Worm (Caenorhabditis elegans) whole organism, young adult: ENCODE results near the gene gtap-2.

Experiments used
- B0261.1 ChIP-seq: sonication (generic microtip); optimal IDR thresholded peaks from 2 replicates; lab custom pipeline; 2016; ENCODE audit warnings: mild to moderate bottlenecking, missing genetic modification characterization, moderate library complexity, missing compliant biosample characterization
- F33H1.4 ChIP-seq: fragments of 200-800 bp; sonication (Bioruptor generic); IDR thresholded peaks from 2 replicates; pipeline ENCODE4 v1.3.6; 2022; ENCODE audit warnings: missing genetic modification reagents, missing genetic modification characterization, missing compliant biosample characterization
- F37B4.10 ChIP-seq: fragments of 200-800 bp; sonication (Bioruptor generic); IDR thresholded peaks from 2 replicates; pipeline ENCODE4 v1.3.6; 2022; ENCODE audit warnings: missing genetic modification characterization, missing compliant biosample characterization
- F49E8.2 ChIP-seq: sonication (generic microtip); optimal IDR thresholded peaks from 3 replicates; lab custom pipeline; 2017; ENCODE audit warnings: missing genetic modification characterization, mild to moderate bottlenecking, missing compliant biosample characterization, antibody characterized with exemption, moderate library complexity; ENCODE audit not compliant: insufficient read depth
- K11D2.4 ChIP-seq: fragments of 200-800 bp; sonication (Bioruptor generic); IDR thresholded peaks from 2 replicates; pipeline ENCODE4 v1.3.6; 2022; ENCODE audit warnings: missing genetic modification reagents, missing genetic modification characterization, missing compliant biosample characterization
- T07F8.4 ChIP-seq: sonication (generic microtip); optimal IDR thresholded peaks from 2 replicates; lab custom pipeline; 2016; ENCODE audit warnings: mild to moderate bottlenecking, missing genetic modification characterization, moderate library complexity, missing compliant biosample characterization
- T26A5.8 ChIP-seq: sonication (generic microtip); optimal IDR thresholded peaks from 2 replicates; lab custom pipeline; 2016; ENCODE audit warnings: missing genetic modification characterization, missing compliant biosample characterization
- Y53F4B.3 ChIP-seq: fragments of 200-800 bp; sonication (Bioruptor generic); IDR thresholded peaks from 2 replicates; pipeline ENCODE4 v1.3.6; 2022; ENCODE audit warnings: missing genetic modification reagents, missing genetic modification characterization, missing compliant biosample characterization
- Y56A3A.18 ChIP-seq: fragments of 200-800 bp; sonication (Bioruptor generic); IDR thresholded peaks from 2 replicates; pipeline ENCODE4 v1.3.6; 2022; ENCODE audit warnings: missing genetic modification reagents, missing genetic modification characterization, missing compliant biosample characterization
- Y95B8A.8 ChIP-seq: fragments of 200-800 bp; sonication (Bioruptor generic); IDR thresholded peaks from 2 replicates; pipeline ENCODE4 v1.3.6; 2022; ENCODE audit warnings: missing genetic modification reagents, missing genetic modification characterization, missing compliant biosample characterization
- aptf-2 ChIP-seq: fragments of 200-800 bp; sonication (Bioruptor generic); conservative IDR thresholded peaks from 2 replicates; pipeline ENCODE4 v1.3.6; 2022; ENCODE audit warnings: missing genetic modification reagents, missing genetic modification characterization, missing compliant biosample characterization
- aptf-3 ChIP-seq: fragments of 200-800 bp; sonication (Bioruptor generic); IDR thresholded peaks from 2 replicates; pipeline ENCODE4 v1.3.6; 2022; ENCODE audit warnings: missing genetic modification characterization, missing compliant biosample characterization
- attf-5 ChIP-seq: fragments of 200-800 bp; sonication (Bioruptor generic); optimal IDR thresholded peaks from 2 replicates; lab custom pipeline; 2018; ENCODE audit warnings: mild to moderate bottlenecking, missing genetic modification characterization, missing compliant biosample characterization
- attf-6 ChIP-seq: fragments of 200-800 bp; sonication (Bioruptor generic); IDR thresholded peaks from 2 replicates; pipeline ENCODE4 v1.3.6; 2022; ENCODE audit warnings: missing genetic modification reagents, missing genetic modification characterization, missing compliant biosample characterization
- bed-1 ChIP-seq: fragments of 200-800 bp; sonication (Bioruptor generic); IDR thresholded peaks from 2 replicates; pipeline ENCODE4 v1.3.6; 2022; ENCODE audit warnings: missing genetic modification reagents, missing genetic modification characterization, missing compliant biosample characterization
- ceh-58 ChIP-seq: fragments of 200-800 bp; sonication (Bioruptor generic); IDR thresholded peaks from 2 replicates; pipeline ENCODE4 v1.3.6; 2022; ENCODE audit warnings: missing genetic modification characterization, missing compliant biosample characterization
- ceh-91 ChIP-seq: fragments of 200-800 bp; sonication (Bioruptor generic); IDR thresholded peaks from 2 replicates; pipeline ENCODE4 v1.3.6; 2022; ENCODE audit warnings: missing genetic modification reagents, missing genetic modification characterization, missing compliant biosample characterization
- die-1 ChIP-seq: sonication (generic microtip); optimal IDR thresholded peaks from 2 replicates; lab custom pipeline; 2016; ENCODE audit warnings: missing genotype, mild to moderate bottlenecking, missing genetic modification characterization, missing compliant biosample characterization
- dpl-1 ChIP-seq: fragments of 150-350 bp; optimal IDR thresholded peaks from 2 replicates; lab custom pipeline; 2014; ENCODE audit warnings: missing biosample characterization, missing genetic modification reagents, missing genetic modification characterization
- efl-1 ChIP-seq: fragments of 150-350 bp; optimal IDR thresholded peaks from 2 replicates; lab custom pipeline; 2014; ENCODE audit warnings: missing biosample characterization, missing genetic modification reagents, missing genetic modification characterization
- egl-44 ChIP-seq: fragments of 200-800 bp; sonication (Bioruptor generic); IDR thresholded peaks from 2 replicates; pipeline ENCODE4 v1.3.6; 2022; ENCODE audit warnings: missing genetic modification reagents, missing genetic modification characterization, missing compliant biosample characterization
- gei-17 ChIP-seq: fragments of 200-800 bp; sonication (Bioruptor generic); optimal IDR thresholded peaks from 2 replicates; lab custom pipeline; 2018; ENCODE audit warnings: mild to moderate bottlenecking, missing genetic modification characterization, missing compliant biosample characterization
- hmg-1.2 ChIP-seq: fragments of 200-800 bp; sonication (Bioruptor generic); IDR thresholded peaks from 2 replicates; pipeline ENCODE4 v1.3.6; 2022; ENCODE audit warnings: missing genetic modification reagents, missing genetic modification characterization, missing compliant biosample characterization
- hmg-20 ChIP-seq: fragments of 200-800 bp; sonication (Bioruptor generic); IDR thresholded peaks from 2 replicates; pipeline ENCODE4 v1.3.6; 2022; ENCODE audit warnings: missing genetic modification reagents, missing genetic modification characterization, missing compliant biosample characterization
- hrde-1 ChIP-seq: sonication (generic microtip); optimal IDR thresholded peaks from 2 replicates; lab custom pipeline; 2016; ENCODE audit warnings: missing genetic modification characterization, mild to moderate bottlenecking, missing compliant biosample characterization, moderate library complexity, missing genotype, missing genetic modification reagents, borderline replicate concordance
- lir-1 ChIP-seq: fragments of 200-800 bp; sonication (Bioruptor generic); conservative IDR thresholded peaks from 2 replicates; pipeline ENCODE4 v1.3.6; 2022; ENCODE audit warnings: missing genetic modification reagents, missing genetic modification characterization, missing compliant biosample characterization
- madf-3 ChIP-seq: fragments of 200-800 bp; sonication (Bioruptor generic); IDR thresholded peaks from 2 replicates; pipeline ENCODE4 v1.3.6; 2022; ENCODE audit warnings: missing genetic modification reagents, missing genetic modification characterization, missing compliant biosample characterization
- mcd-1 ChIP-seq: fragments of 200-800 bp; sonication (Bioruptor generic); IDR thresholded peaks from 2 replicates; pipeline ENCODE4 v1.3.6; 2022; ENCODE audit warnings: missing genetic modification reagents, missing genetic modification characterization, missing compliant biosample characterization
- mes-4 ChIP-seq: sonication (generic microtip); optimal IDR thresholded peaks from 2 replicates; lab custom pipeline; 2016; ENCODE audit warnings: missing genotype, missing genetic modification characterization, missing compliant biosample characterization
- nfya-2 ChIP-seq: fragments of 200-800 bp; sonication (Bioruptor generic); IDR thresholded peaks from 2 replicates; pipeline ENCODE4 v1.3.6; 2022; ENCODE audit warnings: missing genetic modification reagents, missing genetic modification characterization, missing compliant biosample characterization
- nfyb-1 ChIP-seq: fragments of 200-800 bp; sonication (Bioruptor generic); IDR thresholded peaks from 2 replicates; pipeline ENCODE4 v1.3.6; 2022; ENCODE audit warnings: missing genetic modification reagents, missing genetic modification characterization, missing compliant biosample characterization
- pbrm-1 ChIP-seq: fragments of 200-800 bp; sonication (Bioruptor generic); IDR thresholded peaks from 2 replicates; pipeline ENCODE4 v1.3.6; 2022; ENCODE audit warnings: missing genetic modification reagents, missing genetic modification characterization, missing compliant biosample characterization
- rec-8 ChIP-seq, 2 experiments: sonication (generic microtip); optimal IDR thresholded peaks; 2 replicates each; lab custom pipeline; 2016; ENCODE audit warnings: mild to moderate bottlenecking in 2 of 2, missing genetic modification characterization in 2 of 2, missing genetic modification reagents in 2 of 2, missing genotype in 2 of 2, missing biosample characterization in 1 of 2, missing compliant biosample characterization in 1 of 2, moderate library complexity in 1 of 2
- rpc-1 ChIP-seq, 2 experiments: fragments of 150-350 bp in 1 of 2; sonication (generic microtip) in 1 of 2; optimal IDR thresholded peaks; 2 replicates each; lab custom pipeline; 2014 to 2018; ENCODE audit warnings: missing biosample characterization in 1 of 2, missing genetic modification characterization in 1 of 2, missing genetic modification reagents in 1 of 2, missing genotype in 1 of 2
- sdz-38 ChIP-seq: sonication (generic microtip); optimal IDR thresholded peaks from 2 replicates; lab custom pipeline; 2016; ENCODE audit warnings: missing genotype, missing genetic modification characterization, missing compliant biosample characterization
- sea-2 ChIP-seq: fragments of 200-800 bp; sonication (Bioruptor generic); IDR thresholded peaks from 2 replicates; pipeline ENCODE4 v1.3.6; 2022; ENCODE audit warnings: missing genetic modification characterization, missing compliant biosample characterization
- snpc-4 ChIP-seq, 5 experiments: fragments of 150-350 bp in 1 of 5; sonication (generic microtip) in 4 of 5; optimal IDR thresholded peaks; 2 replicates each; lab custom pipeline; 2014 to 2018; ENCODE audit warnings: missing genetic modification characterization in 5 of 5, missing biosample characterization in 3 of 5, antibody characterized with exemption in 2 of 5, mild to moderate bottlenecking in 2 of 5, missing compliant biosample characterization in 2 of 5, missing genotype in 2 of 5, moderate library complexity in 2 of 5, missing genetic modification reagents in 1 of 5
- tbx-9 ChIP-seq: sonication (generic microtip); optimal IDR thresholded peaks from 2 replicates; lab custom pipeline; 2016; ENCODE audit warnings: borderline replicate concordance, missing genetic modification characterization, inconsistent platforms, missing compliant biosample characterization
- unc-130 ChIP-seq: sonication (generic microtip); optimal IDR thresholded peaks from 2 replicates; lab custom pipeline; 2016; ENCODE audit warnings: missing genetic modification reagents, missing genetic modification characterization, missing compliant biosample characterization
- zfh-2 ChIP-seq: fragments of 200-800 bp; sonication (Bioruptor generic); conservative IDR thresholded peaks from 2 replicates; pipeline ENCODE4 v1.3.6; 2022; ENCODE audit warnings: missing genetic modification reagents, missing genetic modification characterization, missing compliant biosample characterization
- ztf-26 ChIP-seq: sonication (generic microtip); optimal IDR thresholded peaks from 2 replicates; lab custom pipeline; 2017; ENCODE audit warnings: missing genetic modification characterization, missing compliant biosample characterization

The gtap-2 gene

ce11 chrIII:9765465-9765900, 42.9 kb upstream of the gtap-2 start (continued):
- TF ChIP-seq rec-8 (tag; optimal IDR thresholded peaks at IDR 0.05; lab: Kevin White, UChicago) (no peak), gei-17 (peak; percentile 90), snpc-4 (GFP tag; optimal IDR thresholded peaks at IDR 0.05; lab: Kevin White, UChicago) (peak; percentile 43), snpc-4 (tag; optimal IDR thresholded peaks at IDR 0.05; lab: Kevin White, UChicago) (peak in 3 of 4 experiments; percentile 57 to 84 (median 83)), F37B4.10 (peak; percentile 94; the same call in 1 of the 2 replicates), Y53F4B.3 (no peak), ceh-58 (GFP tag; lab: Robert Waterston, UW) (no peak), T07F8.4 (tag; lab: Kevin White, UChicago) (peak; percentile 57), die-1 (tag; lab: Kevin White, UChicago) (peak; percentile 62), rpc-1 (optimal IDR thresholded peaks at IDR 0.05; lab: Kevin White, UChicago) (peak; percentile 19), rpc-1 (tag; optimal IDR thresholded peaks at IDR 0.05; lab: Kevin White, UChicago) (no peak), F49E8.2 (tag; lab: Kevin White, UChicago) (no peak), mes-4 (tag; lab: Kevin White, UChicago) (no peak), nfya-2 (0 out of 2 replicates have a peak, but pooled peaks have one; percentile 87), ceh-91 (no peak), F33H1.4 (peak; percentile 91), pbrm-1 (GFP tag; lab: Robert Waterston, UW) (peak; percentile 97), aptf-3 (GFP tag; lab: Robert Waterston, UW) (no peak), aptf-2 (0 out of 2 replicates have a peak, but pooled peaks have one; percentile 40), attf-6 (GFP tag; lab: Robert Waterston, UW) (peak; percentile 44; the same call in 1 of the 2 replicates), sea-2 (GFP tag; lab: Robert Waterston, UW) (peak; percentile 94), ztf-26 (peak; percentile 98), egl-44 (peak; percentile 96), attf-5 (GFP tag; lab: Kevin White, UChicago) (peak; percentile 99), sdz-38 (tag; lab: Kevin White, UChicago) (no peak), Y95B8A.8 (GFP tag; lab: Robert Waterston, UW) (peak; percentile 96), hmg-20 (GFP tag; lab: Robert Waterston, UW) (peak; percentile 87), Y56A3A.18 (GFP tag; lab: Robert Waterston, UW) (peak; percentile 94), nfyb-1 (GFP tag; lab: Robert Waterston, UW) (peak; percentile 99), tbx-9 (tag; lab: Kevin White, UChicago) (no peak), lir-1 (GFP tag; lab: Robert Waterston, UW) (peak; percentile 92), T26A5.8 (tag; lab: Kevin White, UChicago) (no peak)

ce11 chrIII:9766175-9766574, 42.2 kb upstream of the gtap-2 start, which contains the start of gene cbp-1:
Gene cbp-1, plus strand, starts transcription at chrIII:9766509.
- TF ChIP-seq madf-3 (GFP tag; lab: Robert Waterston, UW) (0 out of 2 replicates have a peak, but pooled peaks have one; percentile 58), hmg-1.2 (peak; percentile 90), mcd-1 (0 out of 2 replicates have a peak, but pooled peaks have one; percentile 5), sdz-38 (tag; lab: Kevin White, UChicago) (no peak), dpl-1 (no peak), pbrm-1 (GFP tag; lab: Robert Waterston, UW) (0 out of 2 replicates have a peak, but pooled peaks have one; percentile 11)

ce11 chrIII:9767095-9767494, 41.2 kb upstream of the gtap-2 start:
- TF ChIP-seq unc-130 (GFP tag; lab: Kevin White, UChicago) (no peak), egl-44 (no peak), tbx-9 (tag; lab: Kevin White, UChicago) (no peak), aptf-2 (no peak), sdz-38 (tag; lab: Kevin White, UChicago) (no peak), mcd-1 (no peak), efl-1 (GFP tag; lab: Kevin White, UChicago) (no peak), hrde-1 (tag; lab: Kevin White, UChicago) (no peak), B0261.1 (tag; lab: Kevin White, UChicago) (no peak), zfh-2 (GFP tag; lab: Robert Waterston, UW) (peak; percentile 35; the same call in 1 of the 2 replicates), madf-3 (GFP tag; lab: Robert Waterston, UW) (no peak), bed-1 (GFP tag; lab: Robert Waterston, UW) (no peak), mes-4 (tag; lab: Kevin White, UChicago) (no peak), Y53F4B.3 (no peak), K11D2.4 (GFP tag; lab: Robert Waterston, UW) (0 out of 2 replicates have a peak, but pooled peaks have one; percentile 30)
